Worm (Caenorhabditis elegans): ENCODE measurements around the gene dhs-9.

dhs-9 gene

DNA sequence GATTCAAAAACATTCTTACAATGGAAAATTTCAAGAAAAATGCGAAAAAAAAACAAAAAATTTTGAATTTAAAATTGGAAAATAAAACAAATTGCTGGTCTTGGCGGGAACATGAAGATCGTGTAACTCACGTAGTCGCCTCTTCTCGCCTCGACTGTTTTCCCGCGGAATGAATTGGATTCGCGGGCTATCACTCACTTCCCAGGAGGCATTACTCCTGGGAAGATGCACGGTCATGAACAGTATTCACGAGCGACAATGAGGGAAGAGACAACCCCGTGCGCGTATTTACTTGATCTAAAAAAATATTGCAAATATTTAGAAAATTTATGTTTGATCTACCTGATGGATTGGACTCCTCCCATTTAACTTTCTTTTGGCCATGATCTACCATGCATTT lies 38.5 kb upstream of the dhs-9 start (continued):
- no peak for TF ChIP-seq K12H6.12 (tag; optimal IDR thresholded peaks at IDR 0.05)
- TF ChIP-seq F57A8.1 (GFP tag; optimal IDR thresholded peaks at IDR 0.05): no peak
- TF ChIP-seq aptf-2 (GFP tag; conservative IDR thresholded peaks at IDR 0.05): peak; percentile 100
- TF ChIP-seq snpc-4 (GFP tag; optimal IDR thresholded peaks at IDR 0.05): no peak
- TF ChIP-seq snpc-4 (tag; optimal IDR thresholded peaks at IDR 0.05): no peak
- no peak for TF ChIP-seq fkh-3 (tag; optimal IDR thresholded peaks at IDR 0.05)
- no peak for TF ChIP-seq egl-18 (GFP tag; IDR thresholded peaks at IDR 0.05)
- no peak for TF ChIP-seq tbx-9 (tag; optimal IDR thresholded peaks at IDR 0.05; ENCODE audit: borderline replicate concordance)
- no peak for TF ChIP-seq Y56A3A.18 (GFP tag; IDR thresholded peaks at IDR 0.05)
- no peak for TF ChIP-seq attf-5 (GFP tag; optimal IDR thresholded peaks at IDR 0.05)
- TF ChIP-seq gei-17 (GFP tag; optimal IDR thresholded peaks at IDR 0.05): no peak
- no peak for TF ChIP-seq ceh-27 (GFP tag; optimal IDR thresholded peaks at IDR 0.05)
- no peak for TF ChIP-seq snpc-1.1 (tag; optimal IDR thresholded peaks at IDR 0.05; ENCODE audit: insufficient read depth)
- TF ChIP-seq nhr-120 (GFP tag; IDR thresholded peaks at IDR 0.05): no peak
- TF ChIP-seq attf-6 (GFP tag; IDR thresholded peaks at IDR 0.05): no peak
- TF ChIP-seq ceh-40 (GFP tag; IDR thresholded peaks at IDR 0.05): no peak
- TF ChIP-seq dox-1 (GFP tag; IDR thresholded peaks at IDR 0.05): peak; percentile 61
- TF ChIP-seq Y67H2A.10 (GFP tag; conservative IDR thresholded peaks at IDR 0.05): no peak
- TF ChIP-seq ceh-91 (GFP tag; IDR thresholded peaks at IDR 0.05): peak; percentile 44; the same call in 1 of the 2 replicates
- TF ChIP-seq lin-35 (GFP tag; optimal IDR thresholded peaks at IDR 0.05): no peak
- no peak for TF ChIP-seq rpc-1 (optimal IDR thresholded peaks at IDR 0.05)
- no peak for TF ChIP-seq rpc-1 (tag; optimal IDR thresholded peaks at IDR 0.05)
- TF ChIP-seq tlf-1 (GFP tag; optimal IDR thresholded peaks at IDR 0.05): no peak
- 0 out of 2 replicates have a peak, but pooled peaks have one; percentile 11 for TF ChIP-seq hsf-1 (GFP tag; IDR thresholded peaks at IDR 0.05)
- TF ChIP-seq lin-54 (GFP tag; optimal IDR thresholded peaks at IDR 0.05): no peak
- TF ChIP-seq sdz-38 (tag; optimal IDR thresholded peaks at IDR 0.05): no peak
- TF ChIP-seq F22D6.2 (tag; optimal IDR thresholded peaks at IDR 0.05): no peak
- TF ChIP-seq ztf-6 (GFP tag; IDR thresholded peaks at IDR 0.05): no peak
- no peak for TF ChIP-seq hmg-20 (GFP tag; IDR thresholded peaks at IDR 0.05)
- no peak for TF ChIP-seq K11D2.4 (GFP tag; IDR thresholded peaks at IDR 0.05)
- no peak for TF ChIP-seq Y53F4B.3 (GFP tag; IDR thresholded peaks at IDR 0.05)
- no peak for TF ChIP-seq F37B4.10 (GFP tag; IDR thresholded peaks at IDR 0.05)
- TF ChIP-seq hlh-26 (GFP tag; conservative IDR thresholded peaks at IDR 0.05): no peak
- TF ChIP-seq efl-1 (GFP tag; optimal IDR thresholded peaks at IDR 0.05): peak; percentile 85
- no peak for TF ChIP-seq ceh-79 (tag; optimal IDR thresholded peaks at IDR 0.05)
- no peak for TF ChIP-seq let-607 (tag; optimal IDR thresholded peaks at IDR 0.05)
- TF ChIP-seq T26A5.8 (tag; optimal IDR thresholded peaks at IDR 0.05): no peak
- no peak for TF ChIP-seq Y95B8A.8 (GFP tag; IDR thresholded peaks at IDR 0.05)
- peak; percentile 92 for TF ChIP-seq madf-6 (GFP tag; IDR thresholded peaks at IDR 0.05)
- TF ChIP-seq B0035.1 (tag; optimal IDR thresholded peaks at IDR 0.05): no peak
- TF ChIP-seq rec-8 (tag; optimal IDR thresholded peaks at IDR 0.05): no peak
- no peak for TF ChIP-seq C06A6.2 (GFP tag; conservative IDR thresholded peaks at IDR 0.05)
- TF ChIP-seq nhr-27 (tag; optimal IDR thresholded peaks at IDR 0.05): no peak
- no peak for TF ChIP-seq bed-1 (GFP tag; IDR thresholded peaks at IDR 0.05)
- no peak for TF ChIP-seq ekl-4 (GFP tag; IDR thresholded peaks at IDR 0.05)
- TF ChIP-seq ztf-3 (GFP tag; optimal IDR thresholded peaks at IDR 0.05): no peak
- no peak for TF ChIP-seq ztf-26 (tag; optimal IDR thresholded peaks at IDR 0.05)
- TF ChIP-seq nfya-2 (GFP tag; IDR thresholded peaks at IDR 0.05): no peak
- no peak for TF ChIP-seq snpc-3.4 (tag; optimal IDR thresholded peaks at IDR 0.05)
